Worm (Caenorhabditis elegans): Measurements from ENCODE around the gene cut-6.

Gene cut-6

DNA sequence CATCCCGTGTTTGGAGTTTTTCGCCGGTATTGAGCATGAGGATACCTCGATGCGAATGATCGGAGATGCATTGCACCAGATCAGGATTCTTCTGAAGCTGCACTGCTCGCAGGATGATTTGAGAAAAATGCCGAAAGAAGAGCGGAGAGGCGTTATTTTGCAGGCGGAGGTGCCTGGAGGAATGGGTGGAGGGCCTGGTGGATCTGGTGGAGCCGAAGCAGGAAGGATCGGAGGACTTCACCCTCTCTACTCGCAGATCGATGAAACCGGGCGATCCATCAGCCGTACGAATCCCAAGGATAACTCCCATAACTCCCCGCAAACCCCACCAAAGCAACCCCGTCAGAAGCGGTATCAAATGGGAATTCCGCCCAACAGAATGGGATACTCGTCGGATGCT, 27.9 kb downstream of the cut-6 start:
- TF ChIP-seq egl-13 (tag; optimal IDR thresholded peaks at IDR 0.05): no peak
- no peak for TF ChIP-seq grh-1 (GFP tag; IDR thresholded peaks at IDR 0.05)
- TF ChIP-seq nhr-76 (tag; optimal IDR thresholded peaks at IDR 0.05): no peak
- no peak for TF ChIP-seq F16B12.6 (tag; optimal IDR thresholded peaks at IDR 0.05)
- TF ChIP-seq alr-1 (tag; optimal IDR thresholded peaks at IDR 0.05; ENCODE audit: borderline replicate concordance): no peak
- no peak for TF ChIP-seq fos-1 (tag; optimal IDR thresholded peaks at IDR 0.05)
- no peak for TF ChIP-seq isw-1 (GFP tag; IDR thresholded peaks at IDR 0.05)
- no peak for TF ChIP-seq unc-86 (tag; optimal IDR thresholded peaks at IDR 0.05)
- TF ChIP-seq ets-5 (GFP tag; IDR thresholded peaks at IDR 0.05): no peak
- no peak for TF ChIP-seq nhr-237 (tag; optimal IDR thresholded peaks at IDR 0.05)
- no peak for TF ChIP-seq nhr-28 (tag; optimal IDR thresholded peaks at IDR 0.05)
- no peak for TF ChIP-seq elt-3 (tag; optimal IDR thresholded peaks at IDR 0.05)
- TF ChIP-seq tbx-2 (tag; optimal IDR thresholded peaks at IDR 0.05): no peak
- no peak for TF ChIP-seq hlh-17 (GFP tag; optimal IDR thresholded peaks at IDR 0.05; ENCODE audit: borderline replicate concordance)
- TF ChIP-seq swsn-7 (tag; optimal IDR thresholded peaks at IDR 0.05): no peak
- no peak for TF ChIP-seq hpl-2 (GFP tag; optimal IDR thresholded peaks at IDR 0.05)
- no peak for TF ChIP-seq rnt-1 (tag; optimal IDR thresholded peaks at IDR 0.05)
- no peak for TF ChIP-seq ztf-4 (tag; optimal IDR thresholded peaks at IDR 0.05)
- no peak for TF ChIP-seq lin-14 (GFP tag; optimal IDR thresholded peaks at IDR 0.05)
- TF ChIP-seq mef-2 (tag; optimal IDR thresholded peaks at IDR 0.05): no peak

DNA sequence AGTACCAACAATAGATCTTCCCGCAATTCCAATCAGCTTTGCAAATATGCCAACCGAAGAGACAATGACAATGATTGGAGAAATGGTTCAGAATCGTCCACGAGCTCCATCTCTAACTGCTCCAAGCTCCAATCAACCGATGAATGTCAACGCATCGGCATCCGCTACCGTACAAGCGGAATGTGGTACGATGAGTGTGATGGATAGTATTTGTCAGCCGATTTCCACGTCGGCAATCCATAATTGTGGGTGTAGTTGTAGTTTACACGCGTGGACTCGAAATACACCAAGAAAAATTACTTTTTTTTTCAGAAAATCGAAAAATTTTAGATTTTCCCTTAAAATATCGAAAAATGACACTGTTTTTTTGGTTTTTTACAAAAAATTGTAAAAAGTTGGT, 31.6 kb downstream of the cut-6 start:
- TF ChIP-seq efl-1 (optimal IDR thresholded peaks at IDR 0.05) (no peak), efl-1 (GFP tag; optimal IDR thresholded peaks at IDR 0.05 in 1 of 2) (peak in 1 of 2 experiments; percentile 7), aha-1 (tag; optimal IDR thresholded peaks at IDR 0.05) (no peak)

DNA sequence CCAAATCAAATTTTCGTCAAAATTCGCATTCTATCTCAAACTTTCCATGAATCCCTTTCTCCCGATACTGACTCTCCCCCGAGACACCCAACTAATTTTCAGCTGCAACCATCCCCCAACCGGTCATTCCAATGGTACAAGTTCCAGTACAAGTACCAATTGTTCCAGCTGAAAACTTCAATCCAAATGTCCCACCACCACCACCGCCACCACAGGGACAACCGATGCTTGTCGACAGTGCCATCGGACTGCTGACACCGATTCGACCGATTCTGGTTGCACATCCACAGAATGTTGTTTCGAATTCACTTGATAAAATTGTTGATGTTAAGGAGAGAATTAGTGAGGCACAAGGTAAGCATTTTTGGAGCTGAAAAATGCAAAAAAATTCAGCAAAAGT, 34.3 kb downstream of the cut-6 start:
- TF ChIP-seq unc-62 (GFP tag; optimal IDR thresholded peaks at IDR 0.05) (no peak), efl-1 (optimal IDR thresholded peaks at IDR 0.05) (no peak), efl-1 (GFP tag; optimal IDR thresholded peaks at IDR 0.05 in 1 of 2) (peak in 1 of 2 experiments; percentile 30), lsy-2 (tag; optimal IDR thresholded peaks at IDR 0.05) (no peak), hlh-4 (tag; optimal IDR thresholded peaks at IDR 0.05) (no peak)

DNA sequence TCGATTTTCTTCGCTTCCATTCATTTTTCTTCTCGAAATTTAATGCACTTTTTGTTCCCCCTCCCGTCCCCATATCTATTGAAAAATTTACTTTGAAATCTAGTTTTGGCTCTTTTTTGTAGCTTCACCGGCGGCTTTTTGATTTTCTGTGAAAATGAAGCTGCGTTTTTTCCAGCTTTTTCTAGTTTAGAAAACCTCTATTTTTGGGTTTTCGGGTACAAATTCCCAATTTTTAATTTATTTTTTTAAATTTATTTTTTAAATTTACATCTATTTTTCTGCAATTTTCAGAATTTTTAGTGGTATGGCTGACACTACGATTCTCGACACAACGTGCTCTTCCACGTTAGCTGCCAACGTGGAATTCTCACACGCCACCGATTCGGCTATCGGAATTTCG, 35.9 kb downstream of the cut-6 start, which contains the start of gene strd-1:
TSS of gene strd-1 (plus strand) at position 301 of the 400 bp plus-strand sequence.
- TF ChIP-seq unc-30 (tag; optimal IDR thresholded peaks at IDR 0.05): no peak
- no peak for TF ChIP-seq Y116A8C.19 (tag; optimal IDR thresholded peaks at IDR 0.05; ENCODE audit: borderline replicate concordance)

DNA sequence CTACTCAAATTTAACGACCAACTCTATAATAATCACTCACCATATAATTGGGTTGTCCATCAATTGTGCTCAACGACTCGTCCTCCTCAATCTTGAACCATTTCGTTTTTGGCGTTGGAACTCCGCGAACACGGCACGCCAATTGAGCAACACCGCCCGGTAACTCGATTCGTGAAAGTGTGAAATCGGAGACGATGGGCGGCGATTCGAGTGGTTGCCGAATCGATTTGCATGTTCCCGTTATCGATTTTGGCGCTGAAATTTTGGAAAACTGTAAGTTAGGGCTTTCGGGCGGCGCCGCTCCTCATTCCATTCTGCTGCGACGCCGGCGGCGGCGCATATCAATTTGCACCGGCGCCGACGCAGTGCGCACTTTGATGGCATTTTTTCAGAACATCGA, 40.5 kb downstream of the cut-6 start:
- no peak for TF ChIP-seq F16B12.6 (tag; optimal IDR thresholded peaks at IDR 0.05)
- no peak for TF ChIP-seq nhr-71 (tag; optimal IDR thresholded peaks at IDR 0.05)
- no peak for TF ChIP-seq fkh-10 (GFP tag; optimal IDR thresholded peaks at IDR 0.05)
- TF ChIP-seq lin-35 (GFP tag; optimal IDR thresholded peaks at IDR 0.05): no peak
- no peak for TF ChIP-seq ceh-90 (tag; optimal IDR thresholded peaks at IDR 0.05)
- TF ChIP-seq ama-1 (optimal IDR thresholded peaks at IDR 0.05): no peak
- no peak for TF ChIP-seq C16A3.4 (tag; optimal IDR thresholded peaks at IDR 0.05)
- TF ChIP-seq lin-13 (GFP tag; optimal IDR thresholded peaks at IDR 0.05): no peak
- no peak for TF ChIP-seq elt-2 (tag; optimal IDR thresholded peaks at IDR 0.05)
- no peak for TF ChIP-seq nhr-237 (tag; optimal IDR thresholded peaks at IDR 0.05)
- TF ChIP-seq ces-1 (GFP tag; optimal IDR thresholded peaks at IDR 0.05): no peak
- TF ChIP-seq sox-4 (tag; optimal IDR thresholded peaks at IDR 0.05): no peak
- TF ChIP-seq sptf-1 (tag; optimal IDR thresholded peaks at IDR 0.05): no peak
- no peak for TF ChIP-seq Y116A8C.19 (tag; optimal IDR thresholded peaks at IDR 0.05; ENCODE audit: borderline replicate concordance)
- TF ChIP-seq mep-1 (tag; optimal IDR thresholded peaks at IDR 0.05): no peak
- no peak for TF ChIP-seq pqm-1 (tag; optimal IDR thresholded peaks at IDR 0.05)
- no peak for TF ChIP-seq zip-4 (GFP tag; optimal IDR thresholded peaks at IDR 0.05)
- no peak for TF ChIP-seq nhr-11 (tag; optimal IDR thresholded peaks at IDR 0.05)
- TF ChIP-seq nhr-84 (tag; optimal IDR thresholded peaks at IDR 0.05): no peak
- no peak for TF ChIP-seq fkh-4 (tag; optimal IDR thresholded peaks at IDR 0.05; ENCODE audit: borderline replicate concordance)
